Fruit fly (Drosophila melanogaster) whole organism, embryonic: Measurements from ENCODE around the gene CG11596.

Experiments
- Ada2b ChIP-seq: fragments of 200-800 bp; sonication (Bioruptor generic); IDR thresholded peaks from 2 replicates; pipeline ENCODE4 v1.3.6; 2022; ENCODE audit warnings: missing biosample characterization, missing genetic modification characterization
- Adf1 ChIP-seq: fragments of 200-800 bp; sonication (Bioruptor generic); IDR thresholded peaks from 2 replicates; pipeline ENCODE4 v1.3.6; 2022; ENCODE audit warnings: missing biosample characterization, missing genetic modification characterization
- Atf6 ChIP-seq: fragments of 200-800 bp; sonication (Bioruptor generic); IDR thresholded peaks from 2 replicates; pipeline ENCODE4 v1.3.6; 2022; ENCODE audit warnings: missing biosample characterization, missing genetic modification characterization
- B-H2 ChIP-seq: fragments of 200-800 bp; sonication (Bioruptor generic); optimal IDR thresholded peaks from 2 replicates; lab custom pipeline; 2018; ENCODE audit warnings: missing biosample characterization, mild to moderate bottlenecking, missing genetic modification characterization
- CG11456 ChIP-seq: fragments of 200-800 bp; sonication (Bioruptor generic); IDR thresholded peaks from 3 replicates; pipeline ENCODE4 v1.3.6; 2022; ENCODE audit warnings: missing biosample characterization, missing genetic modification characterization
- CG12659 ChIP-seq: fragments of 200-800 bp; sonication (Bioruptor generic); optimal IDR thresholded peaks from 3 replicates; lab custom pipeline; 2017; ENCODE audit warnings: mild to moderate bottlenecking, missing biosample characterization, missing genetic modification reagents, missing genetic modification characterization
- CG13296 ChIP-seq: fragments of 200-800 bp; sonication (Bioruptor generic); optimal IDR thresholded peaks from 3 replicates; lab custom pipeline; 2018; ENCODE audit warnings: missing biosample characterization, mild to moderate bottlenecking, missing genetic modification characterization
- CG13424 ChIP-seq: fragments of 200-800 bp; sonication (Bioruptor generic); optimal IDR thresholded peaks from 2 replicates; lab custom pipeline; 2019; ENCODE audit warnings: missing biosample characterization, mild to moderate bottlenecking, missing genetic modification characterization, moderate library complexity
- CG14441 ChIP-seq: fragments of 200-800 bp; sonication (Bioruptor generic); IDR thresholded peaks from 2 replicates; pipeline ENCODE4 v1.3.6; 2022; ENCODE audit warnings: missing biosample characterization, missing genetic modification characterization
- CG14860 ChIP-seq: fragments of 200-800 bp; sonication (Bioruptor generic); IDR thresholded peaks from 3 replicates; pipeline ENCODE4 v1.3.6; 2022; ENCODE audit warnings: missing biosample characterization, missing genetic modification characterization; ENCODE audit not compliant: partially characterized antibody
- CG14965 ChIP-seq: fragments of 200-800 bp; sonication (Bioruptor generic); optimal IDR thresholded peaks from 2 replicates; lab custom pipeline; 2016; ENCODE audit warnings: missing biosample characterization, missing genetic modification characterization, borderline replicate concordance
- CG1647 ChIP-seq: fragments of 200-800 bp; sonication (Bioruptor generic); optimal IDR thresholded peaks from 3 replicates; lab custom pipeline; 2016; ENCODE audit warnings: missing biosample characterization, missing genetic modification characterization
- CG2202 ChIP-seq: fragments of 200-800 bp; sonication (Bioruptor generic); optimal IDR thresholded peaks from 2 replicates; lab custom pipeline; 2018; ENCODE audit warnings: missing biosample characterization, mild to moderate bottlenecking, missing genetic modification characterization
- CG30020 ChIP-seq: fragments of 200-800 bp; optimal IDR thresholded peaks from 2 replicates; lab custom pipeline; 2019; ENCODE audit warnings: missing biosample characterization, mild to moderate bottlenecking, missing genetic modification characterization, moderate library complexity
- CG31388 ChIP-seq: fragments of 200-800 bp; sonication (Bioruptor generic); optimal IDR thresholded peaks from 2 replicates; lab custom pipeline; 2016; ENCODE audit warnings: missing biosample characterization, missing genetic modification characterization
- CG43689 ChIP-seq: fragments of 200-800 bp; sonication (Bioruptor generic); IDR thresholded peaks from 2 replicates; pipeline ENCODE4 v1.3.6; 2022; ENCODE audit warnings: missing biosample characterization, missing genetic modification characterization
- CG4707 ChIP-seq: fragments of 200-800 bp; sonication (Bioruptor generic); optimal IDR thresholded peaks from 2 replicates; lab custom pipeline; 2018; ENCODE audit warnings: missing biosample characterization, mild to moderate bottlenecking, missing genetic modification characterization, moderate library complexity
- CG8944 ChIP-seq: fragments of 200-800 bp; sonication (Bioruptor generic); optimal IDR thresholded peaks from 3 replicates; lab custom pipeline; 2016; ENCODE audit warnings: missing biosample characterization, missing genetic modification characterization
- CG9932 ChIP-seq: fragments of 200-800 bp; sonication (Bioruptor generic); IDR thresholded peaks from 2 replicates; pipeline ENCODE4 v1.3.6; 2022; ENCODE audit warnings: missing biosample characterization, missing genetic modification characterization
- D ChIP-seq, 2 experiments: fragments of 200-800 bp in 1 of 2; fragments of >200 bp in 1 of 2; sonication (Bioruptor generic) in 1 of 2; optimal IDR thresholded peaks; 2 replicates in 1 of 2; 3 replicates in 1 of 2; lab custom pipeline; 2017; ENCODE audit warnings: mild to moderate bottlenecking in 1 of 2, missing biosample characterization in 1 of 2, missing genetic modification characterization in 1 of 2, missing genetic modification reagents in 1 of 2
- D19B ChIP-seq: fragments of 200-800 bp; sonication (Bioruptor generic); optimal IDR thresholded peaks from 2 replicates; lab custom pipeline; 2017; ENCODE audit warnings: missing biosample characterization, mild to moderate bottlenecking, missing genetic modification characterization
- Dref ChIP-seq: fragments of 200-800 bp; sonication (Bioruptor generic); IDR thresholded peaks from 2 replicates; pipeline ENCODE4 v1.3.6; 2022; ENCODE audit warnings: missing biosample characterization, missing genetic modification characterization
- HLH4C ChIP-seq: fragments of 200-800 bp; sonication (Bioruptor generic); IDR thresholded peaks from 3 replicates; pipeline ENCODE4 v1.3.6; 2022; ENCODE audit warnings: missing biosample characterization, missing genetic modification characterization; ENCODE audit not compliant: partially characterized antibody
- Max ChIP-seq: fragments of 200-800 bp; sonication (Bioruptor generic); optimal IDR thresholded peaks from 2 replicates; lab custom pipeline; 2016; ENCODE audit warnings: missing biosample characterization, mild to moderate bottlenecking, missing genetic modification characterization
- NK7.1 ChIP-seq: fragments of 200-800 bp; sonication (Bioruptor generic); optimal IDR thresholded peaks from 3 replicates; lab custom pipeline; 2016; ENCODE audit warnings: missing biosample characterization, missing genetic modification characterization
- Neu2 ChIP-seq: fragments of 200-800 bp; sonication (Bioruptor generic); optimal IDR thresholded peaks from 3 replicates; lab custom pipeline; 2016; ENCODE audit warnings: missing biosample characterization, missing genetic modification characterization, borderline replicate concordance
- Nf-YC ChIP-seq: fragments of 200-800 bp; optimal IDR thresholded peaks from 3 replicates; lab custom pipeline; 2019; ENCODE audit warnings: missing biosample characterization, mild to moderate bottlenecking, missing genetic modification characterization, moderate library complexity
- Opbp ChIP-seq: fragments of 200-800 bp; sonication (Bioruptor generic); IDR thresholded peaks from 3 replicates; pipeline ENCODE4 v1.3.6; 2022; ENCODE audit warnings: missing biosample characterization, missing genetic modification characterization; ENCODE audit not compliant: partially characterized antibody
- Rx ChIP-seq: fragments of 200-800 bp; sonication (Bioruptor generic); IDR thresholded peaks from 2 replicates; pipeline ENCODE4 v1.3.6; 2022; ENCODE audit warnings: missing biosample characterization, missing genetic modification characterization
- Sox102F ChIP-seq: fragments of 200-800 bp; sonication (Bioruptor generic); optimal IDR thresholded peaks from 2 replicates; lab custom pipeline; 2018; ENCODE audit warnings: missing biosample characterization, mild to moderate bottlenecking, missing genetic modification characterization, moderate library complexity
- Sry-δ ChIP-seq: fragments of 200-800 bp; sonication (Bioruptor generic); optimal IDR thresholded peaks from 2 replicates; lab custom pipeline; 2016; ENCODE audit warnings: missing biosample characterization, missing genetic modification characterization
- Ssrp ChIP-seq: fragments of 200-800 bp; sonication (Bioruptor generic); optimal IDR thresholded peaks from 2 replicates; lab custom pipeline; 2018; ENCODE audit warnings: missing biosample characterization, mild to moderate bottlenecking, missing genetic modification characterization, moderate library complexity
- Tbp ChIP-seq: fragments of >200 bp; optimal IDR thresholded peaks from 2 replicates; lab custom pipeline; 2018; ENCODE audit warnings: missing biosample characterization, missing genetic modification characterization
- Xrp1 ChIP-seq: fragments of 200-800 bp; sonication (Bioruptor generic); IDR thresholded peaks from 2 replicates; pipeline ENCODE4 v1.3.6; 2022; ENCODE audit warnings: missing biosample characterization, missing genetic modification characterization
- YL-1 ChIP-seq: fragments of 200-800 bp; sonication (Bioruptor generic); optimal IDR thresholded peaks from 3 replicates; lab custom pipeline; 2017; ENCODE audit warnings: missing biosample characterization, mild to moderate bottlenecking, missing genetic modification characterization
- chm ChIP-seq: fragments of 200-800 bp; sonication (Bioruptor generic); IDR thresholded peaks from 2 replicates; pipeline ENCODE4 v1.3.6; 2022; ENCODE audit warnings: missing biosample characterization, missing genetic modification characterization
- crp ChIP-seq, 2 experiments: fragments of 200-800 bp; sonication (Bioruptor generic); optimal IDR thresholded peaks; 2 replicates in 1 of 2; 3 replicates in 1 of 2; lab custom pipeline; 2017; ENCODE audit warnings: missing biosample characterization in 2 of 2, missing genetic modification characterization in 2 of 2, mild to moderate bottlenecking in 1 of 2, moderate library complexity in 1 of 2
- da ChIP-seq: fragments of 200-800 bp; sonication (Bioruptor generic); optimal IDR thresholded peaks from 2 replicates; lab custom pipeline; 2016; ENCODE audit warnings: missing biosample characterization, missing genetic modification characterization
- ewg ChIP-seq: fragments of 200-800 bp; sonication (Bioruptor generic); optimal IDR thresholded peaks from 3 replicates; lab custom pipeline; 2017; ENCODE audit warnings: mild to moderate bottlenecking, missing biosample characterization, missing genetic modification reagents, missing genetic modification characterization
- grn ChIP-seq: fragments of 200-800 bp; sonication (Bioruptor generic); optimal IDR thresholded peaks from 3 replicates; lab custom pipeline; 2017; ENCODE audit warnings: missing biosample characterization, missing genetic modification characterization
- jumu ChIP-seq: fragments of 200-800 bp; sonication (Bioruptor generic); optimal IDR thresholded peaks from 3 replicates; lab custom pipeline; 2016; ENCODE audit warnings: missing biosample characterization, missing genetic modification characterization
- maf-S ChIP-seq: fragments of 200-800 bp; sonication (Bioruptor generic); optimal IDR thresholded peaks from 2 replicates; lab custom pipeline; 2016; ENCODE audit warnings: missing biosample characterization, missing genetic modification characterization
- nerfin-1 ChIP-seq: fragments of 200-800 bp; sonication (Bioruptor generic); optimal IDR thresholded peaks from 3 replicates; lab custom pipeline; 2019; ENCODE audit warnings: missing biosample characterization, mild to moderate bottlenecking, missing genetic modification characterization, moderate library complexity
- pros ChIP-seq: fragments of 200-800 bp; sonication (Bioruptor generic); optimal IDR thresholded peaks from 3 replicates; lab custom pipeline; 2019; ENCODE audit warnings: missing biosample characterization, mild to moderate bottlenecking, missing genetic modification characterization, moderate library complexity
- row ChIP-seq: fragments of 200-800 bp; sonication (Bioruptor generic); IDR thresholded peaks from 3 replicates; pipeline ENCODE4 v1.3.6; 2022; ENCODE audit warnings: missing biosample characterization, missing genetic modification characterization
- salm ChIP-seq: fragments of 200-800 bp; sonication (Bioruptor generic); optimal IDR thresholded peaks from 2 replicates; lab custom pipeline; 2018; ENCODE audit warnings: missing biosample characterization, mild to moderate bottlenecking, missing genetic modification characterization
- sens ChIP-seq: fragments of 200-800 bp; sonication (Bioruptor generic); peaks from one replicate; lab custom pipeline; 2016; ENCODE audit warnings: missing biosample characterization, missing genetic modification characterization
- sens-2 ChIP-seq: fragments of 200-800 bp; sonication (Bioruptor generic); IDR thresholded peaks from 2 replicates; pipeline ENCODE4 v1.3.6; 2022; ENCODE audit warnings: missing biosample characterization, missing genetic modification characterization
- slou ChIP-seq: fragments of 200-800 bp; sonication (Bioruptor generic); optimal IDR thresholded peaks from 3 replicates; lab custom pipeline; 2016; ENCODE audit warnings: missing biosample characterization, missing genetic modification characterization
- sna ChIP-seq: fragments of 200-800 bp; sonication (Bioruptor generic); IDR thresholded peaks from 2 replicates; pipeline ENCODE4 v1.3.6; 2022; ENCODE audit warnings: missing biosample characterization, missing genetic modification characterization; ENCODE audit not compliant: partially characterized antibody
- sr ChIP-seq: fragments of 200-800 bp; sonication (Bioruptor generic); IDR thresholded peaks from 3 replicates; pipeline ENCODE4 v1.3.6; 2022; ENCODE audit warnings: missing biosample characterization, missing genetic modification characterization

The CG11596 gene

dm6 chrX:1901605-1902136, 25.8 kb upstream of the CG11596 start, which contains the start of gene Ldaf1 (continued):
- TF ChIP-seq Max (GFP tag; lab: Kevin White, UChicago) (no peak), sens (peak; percentile 69), D (optimal IDR thresholded peaks at IDR 0.05; lab: Kevin White, UChicago) (no peak), D (GFP tag; optimal IDR thresholded peaks at IDR 0.05; lab: Kevin White, UChicago) (no peak), CG14860 (GFP tag; lab: Robert Waterston, UW) (no peak), da (GFP tag; lab: Kevin White, UChicago) (no peak), CG12659 (GFP tag; lab: Kevin White, UChicago) (peak; percentile 28), CG13296 (GFP tag; lab: Kevin White, UChicago) (no peak), Nf-YC (tag; lab: Kevin White, UChicago) (no peak), sens-2 (GFP tag; lab: Robert Waterston, UW) (no peak), D19B (no peak), CG31388 (GFP tag; lab: Kevin White, UChicago) (no peak), slou (no peak), CG8944 (GFP tag; lab: Kevin White, UChicago) (no peak), jumu (no peak), CG2202 (tag; lab: Kevin White, UChicago) (no peak), NK7.1 (GFP tag; lab: Kevin White, UChicago) (no peak), Tbp (GFP tag; lab: Kevin White, UChicago) (no peak), CG1647 (GFP tag; lab: Kevin White, UChicago) (no peak), sr (GFP tag; lab: Robert Waterston, UW) (no peak), Adf1 (GFP tag; lab: Robert Waterston, UW) (no peak), Dref (GFP tag; lab: Robert Waterston, UW) (peak; percentile 48), Sox102F (no peak), Ssrp (tag; lab: Kevin White, UChicago) (no peak), chm (GFP tag; lab: Robert Waterston, UW) (no peak), CG4707 (GFP tag; lab: Kevin White, UChicago) (no peak), pros (GFP tag; lab: Kevin White, UChicago) (no peak), sna (GFP tag; lab: Robert Waterston, UW) (no peak), salm (tag; lab: Kevin White, UChicago) (no peak), HLH4C (GFP tag; lab: Robert Waterston, UW) (no peak), Ada2b (GFP tag; lab: Robert Waterston, UW) (no peak), Sry-δ (GFP tag; lab: Kevin White, UChicago) (peak; percentile 5), nerfin-1 (no peak), ewg (GFP tag; lab: Kevin White, UChicago) (no peak), CG11456 (no peak), row (GFP tag; lab: Robert Waterston, UW) (peak; percentile 44; the same call in 1 of the 3 replicates), CG43689 (GFP tag; lab: Robert Waterston, UW) (no peak), crp (GFP tag; optimal IDR thresholded peaks at IDR 0.05; lab: Kevin White, UChicago) (no peak), grn (GFP tag; lab: Kevin White, UChicago) (no peak), Atf6 (GFP tag; lab: Robert Waterston, UW) (no peak), maf-S (GFP tag; lab: Kevin White, UChicago) (no peak), Rx (GFP tag; lab: Robert Waterston, UW) (no peak), YL-1 (GFP tag; lab: Kevin White, UChicago) (peak; percentile 4), CG14441 (no peak), CG9932 (GFP tag; lab: Robert Waterston, UW) (no peak), CG14965 (no peak), Opbp (GFP tag; lab: Robert Waterston, UW) (no peak), CG30020 (no peak), Xrp1 (no peak), B-H2 (peak; percentile 19), CG13424 (tag; lab: Kevin White, UChicago) (peak; percentile 5), Neu2 (GFP tag; lab: Kevin White, UChicago) (no peak)
